Fruit fly (Drosophila melanogaster) Kc167 (cell line): ENCODE data around the gene Uba5.

Experiments used
- Myc ChIP-seq: fragments of >200 bp; optimal IDR thresholded peaks from 2 replicates; lab custom pipeline; 2017; ENCODE audit warnings: missing external identifiers
- Sin3A ChIP-seq: fragments of >200 bp; optimal IDR thresholded peaks from 2 replicates; lab custom pipeline; 2018; ENCODE audit warnings: missing external identifiers
- h ChIP-seq: fragments of >200 bp; optimal IDR thresholded peaks from 3 replicates; lab custom pipeline; 2018; ENCODE audit warnings: missing external identifiers
- insv ChIP-seq: fragments of >200 bp; optimal IDR thresholded peaks from 3 replicates; lab custom pipeline; 2018; ENCODE audit warnings: missing external identifiers
- psq ChIP-seq: fragments of >200 bp; optimal IDR thresholded peaks from 2 replicates; lab custom pipeline; 2017; ENCODE audit warnings: missing external identifiers
- ttk ChIP-seq: sonication (Bioruptor generic); optimal IDR thresholded peaks from 2 replicates; lab custom pipeline; 2017; ENCODE audit warnings: missing external identifiers

The Uba5 gene

dm6 chrX:11483297-11483696 is at the start of gene Uba5:
Gene Uba5 (plus strand): TSS chrX:11483518.
- TF ChIP-seq Myc (no peak), h (lab: Kevin White, UChicago) (no peak), psq (no peak), Sin3A (lab: Kevin White, UChicago) (no peak), ttk (lab: Kevin White, UChicago) (no peak), insv (lab: Kevin White, UChicago) (no peak)

- TF ChIP-seq ttk (lab: Kevin White, UChicago) (no peak), psq (no peak), Sin3A (lab: Kevin White, UChicago) (no peak), Myc (no peak), insv (lab: Kevin White, UChicago) (no peak), h (lab: Kevin White, UChicago) (no peak)
Observed at dm6 chrX:11433930-11434329, 49.4 kb upstream of the Uba5 start.

- TF ChIP-seq insv (lab: Kevin White, UChicago) (no peak), psq (no peak), Myc (no peak), Sin3A (lab: Kevin White, UChicago) (no peak), ttk (lab: Kevin White, UChicago) (no peak), h (lab: Kevin White, UChicago) (no peak)
Observed at dm6 chrX:11439270-11439669, 44.0 kb upstream of the Uba5 start.

dm6 chrX:11440944-11441343 is 42.4 kb upstream of the Uba5 start:
- TF ChIP-seq Sin3A (lab: Kevin White, UChicago) (no peak), psq (no peak), h (lab: Kevin White, UChicago) (no peak), insv (lab: Kevin White, UChicago) (no peak), ttk (lab: Kevin White, UChicago) (no peak), Myc (no peak)

- TF ChIP-seq insv (lab: Kevin White, UChicago) (no peak), h (lab: Kevin White, UChicago) (no peak), psq (no peak), Myc (no peak), Sin3A (lab: Kevin White, UChicago) (no peak), ttk (lab: Kevin White, UChicago) (no peak)
Observed at dm6 chrX:11441829-11442634, 41.3 kb upstream of the Uba5 start, which contains the start of gene Sk1. Gene Sk1 (plus strand): TSS chrX:11442539.

dm6 chrX:11446792-11447405 is 36.4 kb upstream of the Uba5 start:
- TF ChIP-seq ttk (lab: Kevin White, UChicago), result no peak
- no peak for TF ChIP-seq h (lab: Kevin White, UChicago)
- no peak for TF ChIP-seq insv (lab: Kevin White, UChicago)
- no peak for TF ChIP-seq Myc
- TF ChIP-seq Sin3A (lab: Kevin White, UChicago), result no peak
- no peak for TF ChIP-seq psq

- TF ChIP-seq insv (lab: Kevin White, UChicago) (no peak), h (lab: Kevin White, UChicago) (no peak), psq (no peak), Sin3A (lab: Kevin White, UChicago) (no peak)
Observed at dm6 chrX:11448637-11449036, 34.7 kb upstream of the Uba5 start.

- TF ChIP-seq Sin3A (lab: Kevin White, UChicago) (no peak), insv (lab: Kevin White, UChicago) (no peak), h (lab: Kevin White, UChicago) (no peak), Myc (no peak), psq (no peak), ttk (lab: Kevin White, UChicago) (no peak)
Observed at dm6 chrX:11449476-11450119, 33.7 kb upstream of the Uba5 start.

dm6 chrX:11450406-11450805 is 32.9 kb upstream of the Uba5 start:
- TF ChIP-seq ttk (lab: Kevin White, UChicago), result no peak
- no peak for TF ChIP-seq insv (lab: Kevin White, UChicago)
- TF ChIP-seq h (lab: Kevin White, UChicago), result no peak
- no peak for TF ChIP-seq Myc
- no peak for TF ChIP-seq Sin3A (lab: Kevin White, UChicago)
- no peak for TF ChIP-seq psq

- no peak for TF ChIP-seq ttk (lab: Kevin White, UChicago)
- TF ChIP-seq h (lab: Kevin White, UChicago), result no peak
- no peak for TF ChIP-seq Myc
- TF ChIP-seq insv (lab: Kevin White, UChicago), result no peak
- TF ChIP-seq psq, result no peak
- no peak for TF ChIP-seq Sin3A (lab: Kevin White, UChicago)
Observed at dm6 chrX:11451027-11451572, 32.2 kb upstream of the Uba5 start.

- TF ChIP-seq psq (no peak), Myc (no peak), Sin3A (lab: Kevin White, UChicago) (no peak)
Observed at dm6 chrX:11451630-11452029, 31.7 kb upstream of the Uba5 start.
